Worm (Caenorhabditis elegans): ENCODE results near the gene ZK177.3.

The ZK177.3 gene

DNA sequence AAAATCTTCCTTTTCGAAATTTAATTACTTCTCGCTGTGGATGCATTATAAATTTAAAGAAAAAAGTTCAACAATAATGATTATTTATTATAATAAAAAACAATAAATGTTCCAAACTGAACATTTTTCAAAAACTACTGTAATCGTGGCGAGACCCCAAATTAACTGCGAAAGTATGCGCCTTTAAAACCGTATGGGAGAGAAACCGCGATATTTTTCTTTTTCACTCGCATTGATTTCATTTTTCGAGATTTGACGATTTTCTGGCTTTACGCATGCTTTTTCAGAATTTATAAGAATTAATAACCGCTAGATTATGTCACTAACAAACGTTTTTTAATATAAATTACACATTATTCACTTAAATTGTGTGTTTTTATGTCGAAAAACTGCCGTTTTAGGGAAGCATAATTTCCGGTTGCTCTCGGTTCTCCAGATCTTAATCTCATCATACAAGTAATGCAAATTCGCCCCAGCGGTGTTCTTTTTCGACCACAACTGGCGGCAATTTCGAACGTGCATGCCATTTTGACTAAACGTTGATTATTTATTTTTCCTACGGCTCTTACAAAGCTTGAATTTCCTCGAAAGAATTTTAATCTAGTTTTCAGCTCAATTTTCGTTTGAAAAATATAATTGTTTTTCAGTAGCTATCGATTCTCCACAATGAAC, 14.5 kb upstream of the ZK177.3 start, which contains the start of gene F12A10.8:
F12A10.8 (minus strand) TSS at position 79 of the 672 bp plus-strand sequence.
- TF ChIP-seq nhr-232 (tag; optimal IDR thresholded peaks at IDR 0.05) (no peak), ztf-16 (tag; optimal IDR thresholded peaks at IDR 0.05) (no peak), ceh-45 (GFP tag; IDR thresholded peaks at IDR 0.05) (no peak), unc-42 (tag; optimal IDR thresholded peaks at IDR 0.05) (peak; percentile 81)

DNA sequence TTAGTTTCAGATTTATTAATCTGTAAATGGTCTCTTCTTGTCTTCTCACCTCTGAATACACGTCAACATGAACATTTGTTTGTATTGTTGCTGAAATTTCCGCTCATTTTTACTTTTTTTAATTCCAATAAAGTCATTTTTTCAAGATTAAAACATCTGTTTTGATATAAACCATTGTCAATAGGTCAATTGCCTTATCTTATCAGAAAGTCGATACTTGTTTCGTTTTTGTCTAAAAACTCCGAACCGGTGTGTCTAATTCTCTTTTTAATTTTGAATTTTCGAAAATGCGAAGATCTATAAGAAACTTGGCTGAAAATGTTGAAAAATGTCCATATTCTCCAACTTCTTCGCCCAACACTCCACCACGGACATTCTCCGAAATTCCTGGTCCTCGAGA, 11.9 kb upstream of the ZK177.3 start, which contains the start of gene cyp-44A1:
cyp-44A1 (plus strand) TSS at position 285 of the 400 bp plus-strand sequence.
- TF ChIP-seq elt-2 (tag; optimal IDR thresholded peaks at IDR 0.05), result peak; percentile 74
- no peak for TF ChIP-seq rnt-1 (tag; optimal IDR thresholded peaks at IDR 0.05)

DNA sequence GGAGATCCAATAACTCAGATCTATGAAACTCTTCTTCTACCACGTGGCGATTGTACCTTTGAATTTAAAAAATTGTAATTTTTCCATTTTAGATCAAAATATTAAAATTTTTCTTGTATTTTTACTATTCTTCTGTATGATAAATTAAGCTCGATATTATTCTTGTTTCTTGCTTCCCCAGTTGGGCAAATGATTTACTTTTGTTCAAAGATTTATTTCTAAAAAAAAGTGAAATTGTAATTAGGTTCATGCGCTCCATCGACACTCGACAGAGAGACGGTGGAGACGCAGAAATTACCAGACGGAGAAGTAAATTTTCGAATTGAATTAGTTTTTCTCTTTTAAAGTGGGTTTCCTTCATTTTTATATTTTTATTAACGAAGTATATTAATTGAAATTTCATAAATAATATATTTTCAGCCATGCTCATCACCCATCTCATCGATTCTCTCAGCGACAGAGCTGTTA, 9.8 kb upstream of the ZK177.3 start, which contains the start of gene npp-24:
npp-24 (plus strand) TSS at position 51 of the 468 bp plus-strand sequence.
- TF ChIP-seq Y22D7AL.16 (tag; optimal IDR thresholded peaks at IDR 0.05) (no peak), nfya-1 (tag; optimal IDR thresholded peaks at IDR 0.05) (no peak), elt-2 (tag; optimal IDR thresholded peaks at IDR 0.05) (peak; percentile 6), K09A11.1 (tag; optimal IDR thresholded peaks at IDR 0.05; ENCODE audit: insufficient read depth) (no peak), ceh-34 (tag; optimal IDR thresholded peaks at IDR 0.05) (no peak), elt-4 (tag; optimal IDR thresholded peaks at IDR 0.05) (no peak), ceh-9 (tag; optimal IDR thresholded peaks at IDR 0.05) (no peak), npax-4 (tag; optimal IDR thresholded peaks at IDR 0.05) (no peak)

DNA sequence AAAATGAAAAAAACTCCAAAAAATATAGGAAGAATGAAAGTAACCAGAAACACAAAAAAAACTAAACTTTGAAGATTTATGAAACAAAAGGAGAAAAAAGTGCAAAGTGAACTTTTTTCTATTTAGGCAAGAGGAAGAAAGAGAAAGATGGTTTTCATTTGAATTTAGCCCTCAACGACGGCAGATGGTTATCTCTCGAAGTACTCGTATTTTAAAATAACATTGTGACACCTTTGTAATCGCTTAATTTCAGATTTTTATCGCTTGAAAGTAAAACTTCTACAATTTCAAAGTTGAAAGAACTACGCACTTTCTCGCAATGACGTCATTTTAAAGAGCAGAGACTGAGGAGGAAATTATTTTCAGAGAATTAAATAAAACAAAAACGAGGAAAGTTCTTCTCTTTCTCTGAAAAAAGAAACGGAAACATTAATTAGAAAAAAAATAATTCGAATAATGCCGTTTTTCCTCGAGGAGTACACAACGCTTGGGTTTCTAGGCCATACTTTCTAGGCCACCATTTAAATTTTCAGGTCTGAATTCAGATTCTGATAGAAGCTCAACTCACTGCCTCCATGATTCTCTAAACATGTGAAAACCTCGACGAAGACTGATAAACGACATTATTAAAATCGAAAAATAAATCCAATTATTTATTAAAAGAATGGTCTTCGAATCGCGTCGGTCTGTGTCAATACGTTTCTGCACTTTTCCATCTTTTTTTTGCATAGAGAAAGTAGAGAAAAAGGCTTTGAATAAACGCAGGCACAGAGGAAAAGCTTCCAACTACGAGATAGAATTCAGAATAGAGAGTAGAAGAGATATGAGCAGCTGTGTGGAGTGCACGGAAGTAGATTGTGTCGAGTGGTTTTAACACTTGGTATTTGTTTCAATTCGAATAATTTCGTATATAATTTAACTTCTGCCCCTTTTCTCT, 4.0 kb upstream of the ZK177.3 start:
- no peak for TF ChIP-seq ref-2 (tag; optimal IDR thresholded peaks at IDR 0.05)
- TF ChIP-seq nhr-232 (tag; optimal IDR thresholded peaks at IDR 0.05), result no peak
- TF ChIP-seq ama-1 (optimal IDR thresholded peaks at IDR 0.05), result no peak
- TF ChIP-seq ttx-3 (tag; optimal IDR thresholded peaks at IDR 0.05), result no peak
- no peak for TF ChIP-seq ceh-45 (GFP tag; IDR thresholded peaks at IDR 0.05)
- no peak for TF ChIP-seq dmd-4 (tag; optimal IDR thresholded peaks at IDR 0.05; ENCODE audit: borderline replicate concordance)
- TF ChIP-seq pros-1 (tag; optimal IDR thresholded peaks at IDR 0.05), result no peak
- TF ChIP-seq hlh-13 (GFP tag; optimal IDR thresholded peaks at IDR 0.05), result no peak
- TF ChIP-seq ceh-48 (tag; optimal IDR thresholded peaks at IDR 0.05), result no peak
- TF ChIP-seq ceh-31 (tag; optimal IDR thresholded peaks at IDR 0.05), result peak; percentile 65
- TF ChIP-seq unc-3 (GFP tag; conservative IDR thresholded peaks at IDR 0.05), result no peak
- no peak for TF ChIP-seq unc-3 (tag; optimal IDR thresholded peaks at IDR 0.05)
- peak; percentile 35 for TF ChIP-seq tbx-7 (tag; optimal IDR thresholded peaks at IDR 0.05)
- TF ChIP-seq elt-4 (tag; optimal IDR thresholded peaks at IDR 0.05), result no peak
- no peak for TF ChIP-seq ceh-18 (tag; optimal IDR thresholded peaks at IDR 0.05)
- no peak for TF ChIP-seq gmeb-2 (tag; optimal IDR thresholded peaks at IDR 0.05)
- no peak for TF ChIP-seq pha-4 (tag; optimal IDR thresholded peaks at IDR 0.05)
- TF ChIP-seq ets-4 (tag; optimal IDR thresholded peaks at IDR 0.05), result peak; percentile 44
- TF ChIP-seq hlh-8 (tag; optimal IDR thresholded peaks at IDR 0.05), result no peak
- no peak for TF ChIP-seq C38D4.7 (GFP tag; optimal IDR thresholded peaks at IDR 0.05)
- peak; percentile 60 for TF ChIP-seq unc-42 (tag; optimal IDR thresholded peaks at IDR 0.05)
- no peak for TF ChIP-seq unc-55 (GFP tag; optimal IDR thresholded peaks at IDR 0.05)
- no peak for TF ChIP-seq pha-2 (tag; optimal IDR thresholded peaks at IDR 0.05)
- TF ChIP-seq tbx-2 (tag; optimal IDR thresholded peaks at IDR 0.05), result peak; percentile 33
- TF ChIP-seq mec-3 (tag; optimal IDR thresholded peaks at IDR 0.05; ENCODE audit: borderline replicate concordance), result no peak
- TF ChIP-seq pax-1 (tag; optimal IDR thresholded peaks at IDR 0.05), result no peak
- TF ChIP-seq unc-86 (tag; optimal IDR thresholded peaks at IDR 0.05), result no peak
- no peak for TF ChIP-seq sox-2 (GFP tag; IDR thresholded peaks at IDR 0.05)
- TF ChIP-seq lim-6 (tag; optimal IDR thresholded peaks at IDR 0.05), result no peak
- TF ChIP-seq fax-1 (tag; optimal IDR thresholded peaks at IDR 0.05), result no peak
- TF ChIP-seq pag-3 (tag; optimal IDR thresholded peaks at IDR 0.05; ENCODE audit: borderline replicate concordance), result no peak
- TF ChIP-seq ztf-16 (tag; optimal IDR thresholded peaks at IDR 0.05), result no peak
- TF ChIP-seq pat-9 (tag; optimal IDR thresholded peaks at IDR 0.05), result no peak
- TF ChIP-seq Y22D7AL.16 (tag; optimal IDR thresholded peaks at IDR 0.05), result no peak
- TF ChIP-seq elt-2 (tag; optimal IDR thresholded peaks at IDR 0.05), result no peak
- TF ChIP-seq ceh-9 (tag; optimal IDR thresholded peaks at IDR 0.05), result no peak
- no peak for TF ChIP-seq K09A11.1 (tag; optimal IDR thresholded peaks at IDR 0.05; ENCODE audit: insufficient read depth)
- TF ChIP-seq sdc-2 (tag; optimal IDR thresholded peaks at IDR 0.05), result no peak
